Worm (Caenorhabditis elegans): Measurements from ENCODE around the gene scp-1.

The scp-1 gene

ce11 chrII:9374807-9375206, 41.0 kb downstream of the scp-1 start, which contains the start of gene C06C3.12:
Gene C06C3.12 (plus strand): TSS chrII:9375107.
- TF ChIP-seq unc-55 (GFP tag; optimal IDR thresholded peaks at IDR 0.05), result no peak
- TF ChIP-seq gmeb-2 (tag; optimal IDR thresholded peaks at IDR 0.05), result no peak
- TF ChIP-seq pat-9 (tag; optimal IDR thresholded peaks at IDR 0.05), result no peak
- no peak for TF ChIP-seq ceh-45 (GFP tag; IDR thresholded peaks at IDR 0.05)
- TF ChIP-seq odd-2 (tag; optimal IDR thresholded peaks at IDR 0.05), result no peak
- no peak for TF ChIP-seq ceh-19 (GFP tag; optimal IDR thresholded peaks at IDR 0.05)
- no peak for TF ChIP-seq nhr-11 (tag; optimal IDR thresholded peaks at IDR 0.05)
- TF ChIP-seq npax-4 (tag; optimal IDR thresholded peaks at IDR 0.05), result no peak
- no peak for TF ChIP-seq ahr-1 (tag; optimal IDR thresholded peaks at IDR 0.05)
- TF ChIP-seq pha-4 (tag; optimal IDR thresholded peaks at IDR 0.05), result no peak

- no peak for TF ChIP-seq unc-86 (tag; optimal IDR thresholded peaks at IDR 0.05)
- TF ChIP-seq K09A11.1 (tag; optimal IDR thresholded peaks at IDR 0.05; ENCODE audit: insufficient read depth), result no peak
- no peak for TF ChIP-seq tbx-2 (tag; optimal IDR thresholded peaks at IDR 0.05)
- TF ChIP-seq madf-2 (tag; optimal IDR thresholded peaks at IDR 0.05), result no peak
- no peak for TF ChIP-seq ttx-3 (tag; optimal IDR thresholded peaks at IDR 0.05)
- no peak for TF ChIP-seq T23F11.4 (GFP tag; optimal IDR thresholded peaks at IDR 0.05)
- TF ChIP-seq ceh-30 (tag; optimal IDR thresholded peaks at IDR 0.05), result no peak
- TF ChIP-seq ceh-22 (tag; optimal IDR thresholded peaks at IDR 0.05), result no peak
- no peak for TF ChIP-seq pat-9 (tag; optimal IDR thresholded peaks at IDR 0.05)
- no peak for TF ChIP-seq dmd-4 (tag; optimal IDR thresholded peaks at IDR 0.05; ENCODE audit: borderline replicate concordance)
- TF ChIP-seq pqm-1 (tag; optimal IDR thresholded peaks at IDR 0.05), result no peak
- no peak for TF ChIP-seq nhr-232 (tag; optimal IDR thresholded peaks at IDR 0.05)
- TF ChIP-seq ceh-34 (tag; optimal IDR thresholded peaks at IDR 0.05), result no peak
- TF ChIP-seq pha-2 (tag; optimal IDR thresholded peaks at IDR 0.05), result no peak
- no peak for TF ChIP-seq F13H6.1 (tag; optimal IDR thresholded peaks at IDR 0.05)
- no peak for TF ChIP-seq ceh-14 (tag; optimal IDR thresholded peaks at IDR 0.05)
- no peak for TF ChIP-seq hlh-15 (tag; optimal IDR thresholded peaks at IDR 0.05)
- no peak for TF ChIP-seq ztf-16 (tag; optimal IDR thresholded peaks at IDR 0.05)
- TF ChIP-seq ets-4 (tag; optimal IDR thresholded peaks at IDR 0.05), result no peak
These were observed 43.3 kb downstream of the scp-1 start, which contains the start of gene C06C3.10 for ce11 chrII:9377158-9377557. Gene C06C3.10 (minus strand): TSS chrII:9377258.

- TF ChIP-seq pax-1 (tag; optimal IDR thresholded peaks at IDR 0.05), result no peak
- no peak for TF ChIP-seq elt-2 (tag; optimal IDR thresholded peaks at IDR 0.05)
- no peak for TF ChIP-seq ceh-45 (GFP tag; IDR thresholded peaks at IDR 0.05)
- TF ChIP-seq lim-6 (tag; optimal IDR thresholded peaks at IDR 0.05), result no peak
- TF ChIP-seq sox-2 (GFP tag; IDR thresholded peaks at IDR 0.05), result no peak
- TF ChIP-seq pros-1 (tag; optimal IDR thresholded peaks at IDR 0.05), result no peak
- TF ChIP-seq C08G9.2 (tag; optimal IDR thresholded peaks at IDR 0.05), result no peak
- no peak for TF ChIP-seq syd-9 (tag; optimal IDR thresholded peaks at IDR 0.05)
- no peak for TF ChIP-seq che-1 (tag; optimal IDR thresholded peaks at IDR 0.05)
- no peak for TF ChIP-seq ceh-34 (tag; optimal IDR thresholded peaks at IDR 0.05)
- no peak for TF ChIP-seq lin-11 (tag; optimal IDR thresholded peaks at IDR 0.05)
- no peak for TF ChIP-seq zip-5 (tag; optimal IDR thresholded peaks at IDR 0.05)
- TF ChIP-seq ets-4 (tag; optimal IDR thresholded peaks at IDR 0.05), result no peak
- TF ChIP-seq ceh-48 (tag; optimal IDR thresholded peaks at IDR 0.05), result no peak
- TF ChIP-seq pqm-1 (tag; optimal IDR thresholded peaks at IDR 0.05), result no peak
- TF ChIP-seq unc-55 (GFP tag; optimal IDR thresholded peaks at IDR 0.05), result no peak
- no peak for TF ChIP-seq C38D4.7 (GFP tag; optimal IDR thresholded peaks at IDR 0.05)
These were observed 44.4 kb downstream of the scp-1 start for ce11 chrII:9378174-9378573.

Measured in whole organism, late embryonic.